Fruit fly (Drosophila melanogaster): ENCODE measurements around the gene yellow-g2.
A peak's percentile ranks its signal among the peaks of the same experiment; 100 is the strongest.

Gene yellow-g2

dm6 chr3L:2276250-2276649 is at the start of gene yellow-g2:
Gene yellow-g2, plus strand, starts transcription at chr3L:2276550.
- no peak for TF ChIP-seq noc (tag; optimal IDR thresholded peaks at IDR 0.05)

DNA sequence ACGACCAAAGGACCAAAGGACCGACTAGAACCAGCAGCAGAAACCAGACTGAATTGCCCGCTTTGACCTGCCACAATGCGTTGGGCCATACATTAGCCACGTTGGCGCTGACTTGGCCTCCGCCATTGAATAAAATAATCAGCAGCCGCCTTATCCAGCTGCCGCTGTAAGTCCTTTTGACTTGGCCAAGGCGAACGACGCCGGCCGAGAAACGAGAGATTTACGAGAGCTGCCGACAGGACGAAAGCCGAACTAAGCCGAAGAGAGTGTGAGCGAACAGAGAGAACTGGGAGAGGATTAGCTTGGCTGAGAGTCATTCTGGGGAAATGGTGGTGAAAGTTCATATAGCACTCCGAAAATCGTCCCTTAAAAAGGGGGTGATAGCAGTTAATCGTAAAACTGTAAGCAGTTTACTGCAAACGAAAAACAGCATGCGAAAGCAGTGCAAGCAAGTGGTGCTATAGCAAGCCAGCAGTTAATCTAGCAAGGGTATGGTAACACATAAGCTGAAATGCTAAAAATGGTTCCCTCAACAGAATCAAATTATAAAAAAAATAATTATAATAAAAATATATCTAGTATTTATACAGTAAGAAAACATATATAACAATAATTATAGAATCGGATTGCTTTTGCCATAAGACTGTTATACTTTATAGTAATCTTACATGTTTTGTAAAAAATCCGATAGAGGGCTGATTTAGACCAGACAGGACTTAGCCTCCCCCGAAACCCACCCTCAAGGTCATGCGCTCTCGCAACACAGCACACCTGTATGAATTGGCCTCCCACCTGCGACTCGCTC is 47.8 kb upstream of the yellow-g2 start:
- TF ChIP-seq noc (tag; optimal IDR thresholded peaks at IDR 0.05): no peak

dm6 chr3L:2229172-2229696 is 47.1 kb upstream of the yellow-g2 start, which contains the start of gene Oseg2:
Gene Oseg2, plus strand, starts transcription at chr3L:2229646.
- no peak for TF ChIP-seq noc (tag; optimal IDR thresholded peaks at IDR 0.05)

dm6 chr3L:2237034-2237433 is 39.3 kb upstream of the yellow-g2 start, which contains the start of gene CG9018:
Gene CG9018, minus strand, starts transcription at chr3L:2237076.
- TF ChIP-seq noc (tag; optimal IDR thresholded peaks at IDR 0.05): no peak

DNA sequence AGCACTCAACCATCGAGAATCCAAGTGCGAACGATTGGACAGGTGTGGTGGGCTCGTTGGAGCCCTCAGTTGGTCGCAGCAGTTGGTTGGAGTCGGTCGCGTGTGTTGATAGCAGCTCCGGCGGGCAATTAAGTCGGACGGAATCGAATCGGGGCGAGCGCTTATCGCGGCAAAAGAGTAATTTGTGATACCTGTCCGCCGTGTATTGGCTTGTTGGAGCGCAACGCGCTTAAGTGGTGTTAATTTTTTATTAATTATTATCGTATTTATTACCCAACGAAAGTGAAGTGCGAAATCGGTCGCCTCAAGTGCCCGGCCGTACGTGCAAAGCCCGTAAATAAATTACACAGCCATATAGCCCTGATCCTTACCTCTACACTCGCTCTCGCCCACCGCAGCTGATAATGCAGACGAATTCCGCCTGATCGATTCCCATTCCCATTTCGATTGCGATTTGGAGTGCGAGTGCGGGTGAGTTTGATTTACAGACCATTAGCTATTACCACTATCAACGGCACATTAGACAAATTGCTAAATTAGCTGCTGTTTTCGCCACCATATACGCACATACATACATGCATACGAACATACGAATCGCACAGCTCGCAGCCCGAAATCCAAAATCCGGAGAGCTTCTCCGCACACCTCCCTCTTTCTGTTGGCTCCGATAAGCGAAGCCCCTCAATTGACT is 38.7 kb upstream of the yellow-g2 start, which contains the start of gene ACXD:
ACXD (plus strand) TSS at position 66 of the 691 bp plus-strand sequence.
- peak; percentile 87 for TF ChIP-seq noc (tag; optimal IDR thresholded peaks at IDR 0.05)

DNA sequence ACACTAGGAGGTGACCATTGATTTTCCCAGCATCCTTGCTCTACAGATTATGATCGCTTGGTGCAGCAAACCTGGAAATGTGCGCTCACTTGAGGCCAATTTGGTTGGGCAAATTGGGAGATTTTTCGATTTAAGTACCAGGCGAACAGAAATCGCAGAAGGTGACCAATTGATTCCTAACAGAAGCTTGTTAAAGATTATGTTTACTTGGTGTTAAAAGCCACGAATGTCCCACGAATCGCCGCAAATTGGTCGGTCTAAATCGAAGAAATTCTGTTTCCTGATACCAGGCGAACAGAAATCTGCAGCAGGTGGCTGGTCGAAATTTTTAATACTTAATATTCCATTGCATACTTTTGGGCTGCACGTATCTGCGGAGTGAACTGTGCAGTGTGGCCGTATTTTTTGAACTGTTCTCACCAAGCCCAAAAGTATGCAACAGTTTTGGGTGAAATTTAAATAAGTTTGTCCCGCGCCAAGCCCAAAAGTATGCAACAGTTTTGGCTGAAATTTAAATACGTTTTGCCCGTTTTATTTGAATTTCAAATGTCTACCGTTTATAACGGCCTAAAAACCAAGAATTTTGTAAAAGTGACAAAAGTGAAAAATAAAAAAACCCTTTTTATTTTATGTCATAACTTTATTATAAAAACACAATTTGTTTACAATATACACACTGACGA is 32.4 kb upstream of the yellow-g2 start, which contains the start of gene CG32301:
CG32301 (plus strand) TSS at position 633 of the 683 bp plus-strand sequence.
- TF ChIP-seq noc (tag; optimal IDR thresholded peaks at IDR 0.05): no peak

dm6 chr3L:2248335-2248734 is 28.0 kb upstream of the yellow-g2 start, which contains the start of gene CG32305:
Gene CG32305, plus strand, starts transcription at chr3L:2248635.
- no peak for TF ChIP-seq noc (tag; optimal IDR thresholded peaks at IDR 0.05)

DNA sequence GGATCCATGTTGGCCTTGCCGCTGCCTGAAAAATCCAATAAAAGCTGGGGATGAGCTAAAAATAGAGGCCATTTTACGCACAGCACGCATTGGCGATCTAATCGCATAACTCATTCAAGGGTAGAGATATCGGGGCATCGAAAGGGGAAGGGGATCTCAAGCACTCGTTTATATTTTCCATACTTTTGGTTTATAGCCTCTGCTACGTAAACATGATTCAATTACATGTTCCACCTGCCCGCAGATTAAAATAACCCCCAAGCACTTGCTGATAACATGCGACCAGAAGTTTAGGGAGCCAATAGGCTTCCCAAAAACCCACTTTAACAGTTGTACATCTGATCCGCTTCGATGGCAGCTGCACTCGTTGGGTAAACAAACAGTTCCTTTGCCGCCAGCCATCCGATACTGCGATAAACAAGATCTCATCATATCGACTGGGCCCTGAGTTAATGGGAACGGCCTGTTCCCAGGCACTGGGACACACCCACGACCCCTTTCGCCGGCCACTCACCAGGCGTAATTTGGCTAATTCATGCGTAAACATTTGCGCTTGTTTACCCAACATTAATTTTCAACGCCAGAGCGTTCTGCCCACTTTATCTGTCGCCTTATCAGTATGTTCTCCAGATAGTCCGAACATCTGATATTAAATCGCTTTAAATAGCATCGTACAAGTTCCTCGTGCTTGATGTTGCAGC is 22.2 kb upstream of the yellow-g2 start:
- peak; percentile 26 for TF ChIP-seq noc (tag; optimal IDR thresholded peaks at IDR 0.05)

DNA sequence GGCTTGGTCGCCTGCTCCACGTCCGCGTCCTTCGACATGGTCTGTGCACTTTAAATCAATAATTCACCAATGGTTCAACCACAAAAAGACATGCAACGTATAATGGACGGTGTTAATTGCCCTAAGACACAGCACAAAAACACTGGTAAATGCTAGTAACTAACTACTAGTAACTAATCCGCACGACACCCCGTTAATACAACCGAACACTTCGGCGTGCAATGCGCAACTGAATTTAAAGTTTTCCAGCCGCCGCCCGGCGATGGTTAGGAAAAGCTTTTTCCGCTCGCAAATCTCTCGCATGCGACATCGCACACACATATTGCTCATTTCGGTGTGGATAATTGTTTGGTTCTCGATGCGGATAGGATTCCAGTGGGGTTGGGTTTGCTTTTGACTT is 20.6 kb upstream of the yellow-g2 start:
- TF ChIP-seq noc (tag; optimal IDR thresholded peaks at IDR 0.05): no peak

DNA sequence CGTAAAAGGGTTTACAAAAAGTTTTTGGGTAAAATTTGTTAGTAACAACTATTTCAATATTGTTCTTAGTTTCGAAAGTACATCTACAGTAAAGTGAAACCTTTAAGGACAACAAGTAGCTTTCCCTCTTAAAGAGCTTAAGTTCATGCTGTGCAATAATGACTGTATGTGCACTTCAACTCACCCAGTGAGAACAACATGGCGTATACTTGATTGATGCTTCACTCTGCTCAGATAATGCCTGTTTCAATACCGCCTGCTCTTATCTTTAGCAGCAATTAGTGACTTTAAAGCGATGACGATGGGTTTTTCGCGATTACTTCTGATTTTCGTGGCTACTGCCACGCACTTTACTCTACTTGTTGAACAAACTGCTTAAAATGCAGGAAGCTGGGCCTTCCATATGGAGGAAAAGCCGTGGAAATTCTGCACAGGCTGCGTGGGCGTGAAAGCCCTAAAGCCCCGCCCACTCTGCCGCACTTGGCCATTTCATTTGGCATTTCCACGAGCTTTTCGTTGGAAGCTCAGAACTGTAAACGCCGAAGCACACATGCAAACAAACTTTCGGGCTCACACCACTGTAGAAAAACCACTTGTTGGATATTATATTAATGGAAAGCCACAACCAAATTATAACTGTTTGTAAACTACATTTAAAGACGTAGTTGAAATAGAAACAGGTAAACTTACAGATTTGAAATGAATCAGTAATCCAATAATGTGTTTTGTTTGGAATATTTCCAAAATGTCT is 19.8 kb upstream of the yellow-g2 start:
- TF ChIP-seq noc (tag; optimal IDR thresholded peaks at IDR 0.05): no peak

DNA sequence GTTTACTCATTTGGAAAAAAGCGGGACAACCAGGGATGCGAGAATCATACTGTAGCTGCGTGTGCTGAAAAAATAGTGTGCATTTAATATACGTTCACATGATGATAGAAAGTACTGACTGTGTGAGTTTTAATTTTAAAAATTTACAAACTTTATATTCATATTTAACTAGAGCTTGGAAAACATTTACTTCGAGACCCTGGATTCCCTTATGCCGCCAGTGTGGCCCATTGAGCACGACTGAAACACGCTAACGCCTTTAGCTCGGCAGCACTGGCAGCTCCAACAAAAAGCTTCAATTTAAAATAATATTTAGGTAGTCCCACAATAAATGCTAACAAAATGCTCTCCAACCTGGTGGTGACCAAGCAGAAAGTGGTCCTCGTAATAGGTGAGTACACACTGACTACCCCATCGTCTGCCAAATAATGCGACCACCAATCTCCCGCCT is 18.9 kb upstream of the yellow-g2 start, which contains the start of the genes CG1275 and Elp5:
CG1275 (minus strand) TSS at position 12 of the 451 bp plus-strand sequence.
Elp5 (plus strand) TSS at position 45 of the 451 bp plus-strand sequence.
- peak; percentile 91 for TF ChIP-seq noc (tag; optimal IDR thresholded peaks at IDR 0.05)

- no peak for TF ChIP-seq noc (tag; optimal IDR thresholded peaks at IDR 0.05)
Observed at dm6 chr3L:2261282-2261681, 15.1 kb upstream of the yellow-g2 start.

DNA sequence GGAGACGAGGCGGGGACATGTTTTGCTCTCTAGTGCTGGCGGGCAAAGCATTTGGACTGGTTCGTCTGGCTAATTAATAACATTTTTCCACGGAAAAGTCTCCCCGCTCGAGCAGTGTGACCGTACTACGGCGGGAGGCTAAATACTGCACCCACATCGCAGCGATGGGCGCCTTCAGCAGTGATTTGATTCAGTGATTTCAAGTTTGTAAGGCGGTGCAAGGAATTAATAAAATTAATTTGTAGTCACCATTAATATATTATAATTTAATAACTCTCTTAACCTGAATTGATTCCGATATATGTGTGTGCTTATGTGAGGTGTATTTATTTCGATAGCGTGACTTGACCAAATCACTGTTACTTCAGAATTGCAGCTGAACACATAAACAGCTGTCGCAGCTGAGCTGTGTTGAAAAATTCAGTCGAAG is 13.8 kb upstream of the yellow-g2 start, which contains the start of the genes oxt and CG13807:
oxt (minus strand) TSS at position 150 of the 430 bp plus-strand sequence.
CG13807 (plus strand) TSS at position 405 of the 430 bp plus-strand sequence.
- TF ChIP-seq noc (tag; optimal IDR thresholded peaks at IDR 0.05): peak; percentile 78

Data from whole organism, larva.